Worm (Caenorhabditis elegans) whole organism, late embryonic: ENCODE measurements around the gene F11C1.1.

ENCODE experiments used
- C08G9.2 ChIP-seq: sonication (generic microtip); optimal IDR thresholded peaks from 2 replicates; lab custom pipeline; 2016; ENCODE audit warnings: mild to moderate bottlenecking, missing genetic modification characterization, moderate library complexity, missing compliant biosample characterization
- C38D4.7 ChIP-seq: fragments of 200-800 bp; sonication (Bioruptor generic); optimal IDR thresholded peaks from 2 replicates; lab custom pipeline; 2018; ENCODE audit warnings: mild to moderate bottlenecking, missing genetic modification characterization, moderate library complexity, missing compliant biosample characterization
- T23F11.4 ChIP-seq: fragments of 200-800 bp; sonication (Bioruptor generic); optimal IDR thresholded peaks from 2 replicates; lab custom pipeline; 2018; ENCODE audit warnings: mild to moderate bottlenecking, missing genetic modification characterization, missing compliant biosample characterization
- ahr-1 ChIP-seq: sonication (generic microtip); optimal IDR thresholded peaks from 2 replicates; lab custom pipeline; 2016; ENCODE audit warnings: missing genetic modification characterization, missing compliant biosample characterization
- ama-1 ChIP-seq: fragments of 150-350 bp; optimal IDR thresholded peaks from 2 replicates; lab custom pipeline; 2014
- ceh-19 ChIP-seq: fragments of 200-800 bp; sonication (Bioruptor generic); optimal IDR thresholded peaks from 2 replicates; lab custom pipeline; 2018; ENCODE audit warnings: mild to moderate bottlenecking, missing genetic modification characterization, missing compliant biosample characterization
- ceh-2 ChIP-seq: sonication (generic microtip); optimal IDR thresholded peaks from 2 replicates; lab custom pipeline; 2016; ENCODE audit warnings: missing genotype, missing genetic modification characterization, missing compliant biosample characterization
- ceh-22 ChIP-seq: sonication (generic microtip); optimal IDR thresholded peaks from 2 replicates; lab custom pipeline; 2017; ENCODE audit warnings: missing biosample characterization, missing genetic modification characterization
- ceh-30 ChIP-seq: fragments of 150-350 bp; optimal IDR thresholded peaks from 2 replicates; lab custom pipeline; 2014; ENCODE audit warnings: missing biosample characterization, missing genetic modification characterization
- ceh-45 ChIP-seq: fragments of 200-800 bp; sonication (Bioruptor generic); IDR thresholded peaks from 2 replicates; pipeline ENCODE4 v1.3.6; 2022; ENCODE audit warnings: missing genetic modification reagents, missing genetic modification characterization, missing compliant biosample characterization
- ceh-48 ChIP-seq: sonication (generic microtip); optimal IDR thresholded peaks from 2 replicates; lab custom pipeline; 2016; ENCODE audit warnings: missing genetic modification characterization, inconsistent platforms, missing compliant biosample characterization
- ceh-6 ChIP-seq: fragments of 200-800 bp; sonication (Bioruptor generic); optimal IDR thresholded peaks from 2 replicates; lab custom pipeline; 2018; ENCODE audit warnings: mild to moderate bottlenecking, missing genetic modification characterization, missing compliant biosample characterization
- ceh-9 ChIP-seq: sonication (generic microtip); optimal IDR thresholded peaks from 2 replicates; lab custom pipeline; 2016; ENCODE audit warnings: mild to moderate bottlenecking, missing genetic modification characterization, inconsistent platforms, missing compliant biosample characterization
- che-1 ChIP-seq: sonication (generic microtip); optimal IDR thresholded peaks from 2 replicates; lab custom pipeline; 2016; ENCODE audit warnings: mild to moderate bottlenecking, missing genetic modification characterization, missing compliant biosample characterization
- dmd-4 ChIP-seq: sonication (generic microtip); optimal IDR thresholded peaks from 2 replicates; lab custom pipeline; 2016; ENCODE audit warnings: borderline replicate concordance, missing genetic modification characterization, missing compliant biosample characterization
- ets-4 ChIP-seq: sonication (generic microtip); optimal IDR thresholded peaks from 2 replicates; lab custom pipeline; 2016; ENCODE audit warnings: missing genetic modification characterization, missing compliant biosample characterization
- eyg-1 ChIP-seq: sonication (generic microtip); optimal IDR thresholded peaks from 2 replicates; lab custom pipeline; 2016; ENCODE audit warnings: missing genotype, missing genetic modification characterization, missing compliant biosample characterization
- fkh-10 ChIP-seq: fragments of 150-350 bp; optimal IDR thresholded peaks from 2 replicates; lab custom pipeline; 2014; ENCODE audit warnings: missing biosample characterization, missing genetic modification reagents, missing genetic modification characterization
- hlh-15 ChIP-seq: sonication (generic microtip); optimal IDR thresholded peaks from 2 replicates; lab custom pipeline; 2016; ENCODE audit warnings: missing genetic modification characterization, missing compliant biosample characterization
- hlh-6 ChIP-seq: sonication (generic microtip); optimal IDR thresholded peaks from 2 replicates; lab custom pipeline; 2016; ENCODE audit warnings: missing genotype, missing genetic modification characterization, missing compliant biosample characterization
- hlh-8 ChIP-seq: sonication (generic microtip); optimal IDR thresholded peaks from 2 replicates; lab custom pipeline; 2016; ENCODE audit warnings: missing genotype, missing genetic modification characterization, missing compliant biosample characterization
- lim-6 ChIP-seq: sonication (generic microtip); optimal IDR thresholded peaks from 2 replicates; lab custom pipeline; 2016; ENCODE audit warnings: missing genetic modification characterization, missing compliant biosample characterization
- mec-3 ChIP-seq: sonication (generic microtip); optimal IDR thresholded peaks from 2 replicates; lab custom pipeline; 2016; ENCODE audit warnings: borderline replicate concordance, missing genetic modification characterization, missing compliant biosample characterization
- npax-4 ChIP-seq: sonication (generic microtip); optimal IDR thresholded peaks from 2 replicates; lab custom pipeline; 2016; ENCODE audit warnings: missing genetic modification characterization, missing compliant biosample characterization
- odd-2 ChIP-seq: sonication (generic microtip); optimal IDR thresholded peaks from 2 replicates; lab custom pipeline; 2017; ENCODE audit warnings: antibody characterized with exemption, mild to moderate bottlenecking, missing genetic modification characterization, missing compliant biosample characterization
- pat-9 ChIP-seq: fragments of 200-800 bp; sonication (Bioruptor generic); optimal IDR thresholded peaks from 2 replicates; lab custom pipeline; 2018; ENCODE audit warnings: mild to moderate bottlenecking, missing genetic modification characterization, moderate library complexity, missing compliant biosample characterization
- pha-2 ChIP-seq: sonication (generic microtip); optimal IDR thresholded peaks from 2 replicates; lab custom pipeline; 2017; ENCODE audit warnings: mild to moderate bottlenecking, missing genetic modification characterization, missing compliant biosample characterization
- pha-4 ChIP-seq: fragments of 150-350 bp; optimal IDR thresholded peaks from 2 replicates; lab custom pipeline; 2018; ENCODE audit warnings: missing biosample characterization, missing genetic modification reagents, missing genetic modification characterization
- ref-2 ChIP-seq: sonication (generic microtip); optimal IDR thresholded peaks from 2 replicates; lab custom pipeline; 2016; ENCODE audit warnings: missing genetic modification characterization, missing compliant biosample characterization
- rnt-1 ChIP-seq: sonication (generic microtip); optimal IDR thresholded peaks from 2 replicates; lab custom pipeline; 2016; ENCODE audit warnings: missing genetic modification characterization, missing compliant biosample characterization
- sdc-2 ChIP-seq: sonication (generic microtip); optimal IDR thresholded peaks from 2 replicates; lab custom pipeline; 2016; ENCODE audit warnings: missing genotype, missing genetic modification characterization, missing compliant biosample characterization
- sox-2 ChIP-seq: fragments of 200-800 bp; sonication (Bioruptor generic); IDR thresholded peaks from 2 replicates; pipeline ENCODE4 v1.3.6; 2022; ENCODE audit warnings: missing genetic modification reagents, missing genetic modification characterization, missing compliant biosample characterization
- syd-9 ChIP-seq: sonication (generic microtip); optimal IDR thresholded peaks from 2 replicates; lab custom pipeline; 2016; ENCODE audit warnings: mild to moderate bottlenecking, missing genetic modification characterization, moderate library complexity, missing compliant biosample characterization
- tbx-2 ChIP-seq: sonication (generic microtip); optimal IDR thresholded peaks from 2 replicates; lab custom pipeline; 2016; ENCODE audit warnings: missing genetic modification characterization, missing compliant biosample characterization
- ttx-3 ChIP-seq: sonication (generic microtip); optimal IDR thresholded peaks from 2 replicates; lab custom pipeline; 2016; ENCODE audit warnings: missing genetic modification reagents, missing genetic modification characterization, missing compliant biosample characterization
- unc-42 ChIP-seq: sonication (generic microtip); optimal IDR thresholded peaks from 2 replicates; lab custom pipeline; 2016; ENCODE audit warnings: missing genotype, missing genetic modification characterization, missing compliant biosample characterization
- unc-55 ChIP-seq: sonication (generic microtip); optimal IDR thresholded peaks from 2 replicates; lab custom pipeline; 2017; ENCODE audit warnings: missing biosample characterization, missing genetic modification reagents, missing genetic modification characterization
- unc-86 ChIP-seq: sonication (generic microtip); optimal IDR thresholded peaks from 2 replicates; lab custom pipeline; 2016; ENCODE audit warnings: missing genetic modification characterization, missing compliant biosample characterization
- zip-5 ChIP-seq: sonication (generic microtip); optimal IDR thresholded peaks from 2 replicates; lab custom pipeline; 2016; ENCODE audit warnings: missing genetic modification characterization, missing compliant biosample characterization
- ztf-16 ChIP-seq: sonication (generic microtip); optimal IDR thresholded peaks from 2 replicates; lab custom pipeline; 2017; ENCODE audit warnings: missing genetic modification characterization, missing compliant biosample characterization

The F11C1.1 gene

ce11 chrX:12958897-12959296 lies 31.5 kb downstream of the F11C1.1 start:
- TF ChIP-seq pat-9 (tag; lab: Kevin White, UChicago) = no peak
- no peak for TF ChIP-seq ttx-3 (tag; lab: Kevin White, UChicago)
- no peak for TF ChIP-seq pha-4 (tag; lab: Kevin White, UChicago)
- TF ChIP-seq ceh-22 (tag; lab: Kevin White, UChicago) = no peak
- no peak for TF ChIP-seq syd-9 (tag; lab: Kevin White, UChicago)
- TF ChIP-seq ceh-6 (GFP tag; lab: Kevin White, UChicago) = no peak
- TF ChIP-seq ama-1 (lab: Kevin White, UChicago) = no peak
- no peak for TF ChIP-seq dmd-4
- no peak for TF ChIP-seq ref-2 (tag; lab: Kevin White, UChicago)
- no peak for TF ChIP-seq ceh-19 (GFP tag; lab: Kevin White, UChicago)

DNA sequence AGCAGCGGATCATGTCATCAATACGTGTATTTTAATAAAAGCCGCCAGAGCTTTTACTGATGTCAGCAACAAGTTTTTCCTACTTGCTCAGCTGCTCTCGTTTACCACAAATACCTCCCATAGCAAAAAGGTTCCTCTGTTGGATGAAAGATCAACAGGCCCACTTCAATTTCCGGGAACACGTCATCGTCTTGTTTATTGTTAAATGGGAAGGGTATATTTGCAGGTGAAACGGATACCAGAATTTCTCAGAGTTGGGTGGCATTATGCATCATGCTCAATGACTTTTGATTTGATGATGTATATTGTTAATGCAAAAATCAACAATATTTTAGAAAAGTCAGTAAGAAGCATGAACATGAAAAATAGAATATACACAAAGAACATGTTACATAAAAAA lies 39.2 kb downstream of the F11C1.1 start:
- TF ChIP-seq hlh-15 (tag; lab: Kevin White, UChicago) (no peak), T23F11.4 (GFP tag; lab: Kevin White, UChicago) (no peak), C08G9.2 (tag; lab: Kevin White, UChicago) (no peak), npax-4 (tag; lab: Kevin White, UChicago) (no peak), mec-3 (no peak), che-1 (tag; lab: Kevin White, UChicago) (no peak), odd-2 (tag; lab: Kevin White, UChicago) (no peak), pha-2 (tag; lab: Kevin White, UChicago) (no peak), dmd-4 (no peak)
- TF ChIP-seq, all 69 proteins: peak for 0

DNA sequence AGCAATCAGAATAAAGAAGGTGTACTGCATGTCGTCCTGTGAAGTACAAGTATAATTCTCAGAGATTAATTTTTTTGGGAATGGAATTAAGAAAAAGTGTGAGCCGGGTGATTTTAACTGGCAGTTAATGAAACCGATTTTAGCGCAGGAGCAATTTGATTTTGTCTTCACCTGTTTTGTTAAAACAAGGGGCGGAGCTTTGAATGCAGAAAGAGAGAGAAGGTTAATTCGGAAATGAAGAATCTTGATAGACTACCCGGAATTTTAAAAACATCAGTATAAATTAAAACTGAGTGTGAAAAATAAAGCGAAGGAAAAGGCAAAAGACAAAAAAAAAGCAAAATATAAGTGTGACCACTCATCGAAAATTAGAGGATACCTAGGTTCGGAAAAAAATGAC lies 43.8 kb downstream of the F11C1.1 start, which contains the start of gene C05E7.3:
Gene C05E7.3, minus strand, starts transcription at position 101 of the 400 bp plus-strand sequence.
- TF ChIP-seq fkh-10 (GFP tag; lab: Kevin White, UChicago) (no peak), ceh-22 (tag; lab: Kevin White, UChicago) (no peak), lim-6 (no peak), ztf-16 (tag; lab: Kevin White, UChicago) (no peak), odd-2 (tag; lab: Kevin White, UChicago) (no peak), ceh-19 (GFP tag; lab: Kevin White, UChicago) (no peak), C38D4.7 (no peak), ceh-9 (tag; lab: Kevin White, UChicago) (no peak), ceh-30 (tag; lab: Kevin White, UChicago) (no peak)

DNA sequence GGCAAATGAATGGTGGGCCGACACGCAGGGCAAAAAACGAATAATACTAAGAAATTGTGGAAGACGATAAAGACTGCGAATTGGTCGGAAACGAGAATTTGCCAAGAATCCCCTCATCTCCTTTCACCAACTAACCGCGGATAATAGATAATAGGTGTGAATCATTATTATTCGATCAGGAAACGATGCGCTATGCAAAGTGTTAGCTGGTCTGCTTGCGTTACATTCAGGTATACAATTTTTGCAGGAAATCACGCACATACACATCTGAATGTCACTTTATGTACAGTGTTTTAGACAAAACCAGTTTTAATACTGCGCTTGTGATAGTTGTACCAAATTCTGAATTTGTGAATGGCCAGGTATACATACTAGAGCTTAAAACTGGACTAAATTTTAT lies 45.7 kb downstream of the F11C1.1 start:
- TF ChIP-seq ahr-1 (tag; lab: Kevin White, UChicago) (no peak), eyg-1 (tag; lab: Kevin White, UChicago) (no peak), rnt-1 (tag; lab: Kevin White, UChicago) (no peak), ztf-16 (tag; lab: Kevin White, UChicago) (no peak), ref-2 (tag; lab: Kevin White, UChicago) (no peak), ceh-9 (tag; lab: Kevin White, UChicago) (no peak), syd-9 (tag; lab: Kevin White, UChicago) (no peak), dmd-4 (no peak), ceh-6 (GFP tag; lab: Kevin White, UChicago) (no peak), unc-86 (tag; lab: Kevin White, UChicago) (no peak), hlh-6 (tag; lab: Kevin White, UChicago) (no peak), ceh-19 (GFP tag; lab: Kevin White, UChicago) (no peak), zip-5 (tag; lab: Kevin White, UChicago) (no peak)

ce11 chrX:12943166-12943565 lies 47.2 kb downstream of the F11C1.1 start, which contains the start of gene gmap-2:
Gene gmap-2, minus strand, starts transcription at chrX:12943266.
- TF ChIP-seq tbx-2 (tag; lab: Kevin White, UChicago) = no peak
- TF ChIP-seq unc-42 = no peak
- TF ChIP-seq ceh-45 (GFP tag; lab: Robert Waterston, UW) = no peak
- no peak for TF ChIP-seq unc-55 (GFP tag; lab: Kevin White, UChicago)
- TF ChIP-seq ets-4 = no peak
- TF ChIP-seq hlh-8 (tag; lab: Kevin White, UChicago) = no peak
- TF ChIP-seq ceh-2 (tag; lab: Kevin White, UChicago) = no peak
- TF ChIP-seq sdc-2 (tag; lab: Kevin White, UChicago) = no peak
- no peak for TF ChIP-seq unc-86 (tag; lab: Kevin White, UChicago)
- TF ChIP-seq ceh-48 (tag; lab: Kevin White, UChicago) = no peak
- TF ChIP-seq sox-2 (GFP tag; lab: Robert Waterston, UW) = no peak
- TF ChIP-seq ztf-16 (tag; lab: Kevin White, UChicago) = no peak
- no peak for TF ChIP-seq mec-3
- no peak for TF ChIP-seq ref-2 (tag; lab: Kevin White, UChicago)
- TF ChIP-seq, all 69 proteins: peak for 0
